Worm (Caenorhabditis elegans): ENCODE measurements around the gene C18A11.3.

DNA sequence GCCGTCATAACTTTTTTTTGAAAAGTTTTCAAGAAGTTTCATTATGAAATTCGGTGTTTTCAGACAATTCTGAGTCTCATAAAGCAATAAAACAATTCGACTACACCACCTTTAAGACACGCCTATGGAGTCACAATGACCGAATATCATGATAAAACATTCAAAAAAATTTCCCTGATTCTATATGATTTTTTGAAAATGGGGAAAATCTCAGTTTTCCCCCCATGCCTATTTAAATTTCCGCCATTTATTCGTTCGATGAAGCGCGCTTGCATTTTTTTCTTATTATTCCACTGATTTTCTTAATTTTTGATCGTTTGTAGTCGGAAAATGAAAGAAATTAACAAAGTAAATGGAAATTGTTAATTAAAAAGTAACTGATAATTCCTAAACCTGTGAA, 33.4 kb upstream of the C18A11.3 start:
- TF ChIP-seq dao-5 (tag; optimal IDR thresholded peaks at IDR 0.05) (no peak), W03F9.2 (tag; optimal IDR thresholded peaks at IDR 0.05) (no peak), him-1 (tag; optimal IDR thresholded peaks at IDR 0.05) (no peak)
